Worm (Caenorhabditis elegans): ENCODE results near the gene C35A5.10.

The C35A5.10 gene

ce11 chrV:10471007-10471406 is 33.0 kb upstream of the C35A5.10 start:
- TF ChIP-seq nhr-11 (tag; optimal IDR thresholded peaks at IDR 0.05) (no peak), ama-1 (optimal IDR thresholded peaks at IDR 0.05) (peak; percentile 21), pha-4 (tag; optimal IDR thresholded peaks at IDR 0.05) (peak; percentile 13)

- TF ChIP-seq unc-39 (tag; optimal IDR thresholded peaks at IDR 0.05) (no peak), egl-5 (tag; optimal IDR thresholded peaks at IDR 0.05) (peak; percentile 1), nhr-77 (tag; optimal IDR thresholded peaks at IDR 0.05) (no peak), sea-2 (GFP tag; optimal IDR thresholded peaks at IDR 0.05) (no peak), ama-1 (optimal IDR thresholded peaks at IDR 0.05) (peak; percentile 85)
These were observed 30.9 kb upstream of the C35A5.10 start for ce11 chrV:10472901-10473774.

ce11 chrV:10474040-10474439 is 30.0 kb upstream of the C35A5.10 start:
- no peak for TF ChIP-seq fos-1 (tag; optimal IDR thresholded peaks at IDR 0.05)
- peak; percentile 64 for TF ChIP-seq pha-4 (tag; optimal IDR thresholded peaks at IDR 0.05)

ce11 chrV:10475421-10475820 is 28.6 kb upstream of the C35A5.10 start:
- no peak for TF ChIP-seq unc-62 (GFP tag; optimal IDR thresholded peaks at IDR 0.05)
- TF ChIP-seq egl-27 (tag; optimal IDR thresholded peaks at IDR 0.05): no peak
- TF ChIP-seq ztf-4 (tag; optimal IDR thresholded peaks at IDR 0.05): no peak
- no peak for TF ChIP-seq nfya-1 (tag; optimal IDR thresholded peaks at IDR 0.05; ENCODE audit: insufficient read depth)
- TF ChIP-seq nhr-237 (tag; optimal IDR thresholded peaks at IDR 0.05): no peak
- no peak for TF ChIP-seq unc-39 (tag; optimal IDR thresholded peaks at IDR 0.05)
- TF ChIP-seq pha-4 (tag; optimal IDR thresholded peaks at IDR 0.05): no peak
- TF ChIP-seq daf-12 (tag; optimal IDR thresholded peaks at IDR 0.05): no peak
- TF ChIP-seq elt-1 (tag; optimal IDR thresholded peaks at IDR 0.05): no peak
- TF ChIP-seq eor-1 (tag; optimal IDR thresholded peaks at IDR 0.05): no peak

- TF ChIP-seq fkh-10 (GFP tag; optimal IDR thresholded peaks at IDR 0.05): no peak
- no peak for TF ChIP-seq fkh-2 (tag; optimal IDR thresholded peaks at IDR 0.05)
- TF ChIP-seq ceh-9 (tag; optimal IDR thresholded peaks at IDR 0.05): no peak
- no peak for TF ChIP-seq R02D3.7 (tag; optimal IDR thresholded peaks at IDR 0.05)
- no peak for TF ChIP-seq egl-27 (tag; optimal IDR thresholded peaks at IDR 0.05)
- TF ChIP-seq hmg-11 (tag; optimal IDR thresholded peaks at IDR 0.05): no peak
- peak; percentile 95 for TF ChIP-seq ama-1 (optimal IDR thresholded peaks at IDR 0.05)
- no peak for TF ChIP-seq lsy-12 (tag; optimal IDR thresholded peaks at IDR 0.05)
- peak; percentile 46 for TF ChIP-seq pha-4 (tag; optimal IDR thresholded peaks at IDR 0.05)
- TF ChIP-seq ztf-11 (tag; optimal IDR thresholded peaks at IDR 0.05): no peak
- TF ChIP-seq unc-39 (tag; optimal IDR thresholded peaks at IDR 0.05): no peak
- TF ChIP-seq eor-1 (tag; optimal IDR thresholded peaks at IDR 0.05): peak in 1 of 2 experiments; percentile 22
These were observed 27.0 kb upstream of the C35A5.10 start for ce11 chrV:10476864-10477443.

ce11 chrV:10478097-10478828 is 25.7 kb upstream of the C35A5.10 start, which contains the start of the genes crp-1 and Y32F6B.9:
Gene crp-1, plus strand, starts transcription at chrV:10478564.
Gene Y32F6B.9, plus strand, starts transcription at chrV:10478699.
- TF ChIP-seq pha-4 (tag; optimal IDR thresholded peaks at IDR 0.05) (peak; percentile 7), nhr-12 (tag; optimal IDR thresholded peaks at IDR 0.05) (no peak), pqm-1 (tag; optimal IDR thresholded peaks at IDR 0.05) (peak; percentile 15), elt-2 (tag; optimal IDR thresholded peaks at IDR 0.05) (peak; percentile 27)

- TF ChIP-seq fkh-2 (tag; optimal IDR thresholded peaks at IDR 0.05) (no peak), daf-12 (tag; optimal IDR thresholded peaks at IDR 0.05) (no peak), pha-4 (tag; optimal IDR thresholded peaks at IDR 0.05) (no peak), nhr-12 (tag; optimal IDR thresholded peaks at IDR 0.05) (no peak), R02D3.7 (tag; optimal IDR thresholded peaks at IDR 0.05) (no peak), pqm-1 (tag; optimal IDR thresholded peaks at IDR 0.05) (peak; percentile 16), elt-2 (tag; optimal IDR thresholded peaks at IDR 0.05) (peak; percentile 85), snpc-4 (tag; optimal IDR thresholded peaks at IDR 0.05) (no peak), nhr-76 (tag; optimal IDR thresholded peaks at IDR 0.05) (no peak), ztf-11 (tag; optimal IDR thresholded peaks at IDR 0.05) (no peak), elt-3 (tag; optimal IDR thresholded peaks at IDR 0.05) (no peak), nhr-43 (tag; optimal IDR thresholded peaks at IDR 0.05; ENCODE audit: poor library complexity, severe bottlenecking) (no peak), lin-39 (tag; optimal IDR thresholded peaks at IDR 0.05) (no peak)
These were observed 20.0 kb upstream of the C35A5.10 start for ce11 chrV:10483995-10484394.
